Fruit fly (Drosophila melanogaster): ENCODE data around the gene CG9555.

The CG9555 gene

dm6 chr2L:8951184-8951934, 40.2 kb upstream of the CG9555 start, which contains the start of gene C1GalTA (continued):
- TF ChIP-seq fru (optimal IDR thresholded peaks at IDR 0.05) (no peak), CG7786 (GFP tag; optimal IDR thresholded peaks at IDR 0.05) (peak; percentile 37), ham (GFP tag; IDR thresholded peaks at IDR 0.05) (peak; percentile 86), peb (GFP tag; IDR thresholded peaks at IDR 0.05) (peak; percentile 90), CG17912 (GFP tag; optimal IDR thresholded peaks at IDR 0.05) (peak; percentile 61), ash1 (GFP tag; optimal IDR thresholded peaks at IDR 0.05) (no peak), CG3838 (GFP tag; optimal IDR thresholded peaks at IDR 0.05) (no peak), dpn (GFP tag; optimal IDR thresholded peaks at IDR 0.05) (peak; percentile 68 to 94), cwo (GFP tag; optimal IDR thresholded peaks at IDR 0.05) (peak; percentile 98), lbe (GFP tag; optimal IDR thresholded peaks at IDR 0.05) (peak; percentile 90), dm (GFP tag; optimal IDR thresholded peaks at IDR 0.05) (peak; percentile 55), CG2199 (GFP tag; IDR thresholded peaks at IDR 0.05) (peak; percentile 57; the same call in 1 of the 3 replicates), CG11085 (GFP tag; IDR thresholded peaks at IDR 0.05) (peak; percentile 93), CG7839 (tag; optimal IDR thresholded peaks at IDR 0.05) (peak; percentile 99), sima (GFP tag; optimal IDR thresholded peaks at IDR 0.05) (no peak), CG34376 (GFP tag; optimal IDR thresholded peaks at IDR 0.05) (peak; percentile 93), CG15269 (tag; optimal IDR thresholded peaks at IDR 0.05) (peak; percentile 99), CG18764 (GFP tag; optimal IDR thresholded peaks at IDR 0.05) (peak; percentile 94), kah (GFP tag; optimal IDR thresholded peaks at IDR 0.05) (peak; percentile 95), CG9876 (GFP tag; optimal IDR thresholded peaks at IDR 0.05) (no peak), CG30020 (tag; optimal IDR thresholded peaks at IDR 0.05) (peak; percentile 92), fd3F (GFP tag; optimal IDR thresholded peaks at IDR 0.05) (peak; percentile 97), B-H1 (GFP tag; IDR thresholded peaks at IDR 0.05) (peak; percentile 92), H2.0 (GFP tag; IDR thresholded peaks at IDR 0.05) (peak; percentile 91), CG1792 (GFP tag; optimal IDR thresholded peaks at IDR 0.05) (peak; percentile 0), CG12659 (GFP tag; optimal IDR thresholded peaks at IDR 0.05) (peak; percentile 99), MBD-R2 (GFP tag; IDR thresholded peaks at IDR 0.05) (peak; percentile 61; the same call in 1 of the 2 replicates), Dfd (GFP tag; optimal IDR thresholded peaks at IDR 0.05) (no peak), CG18599 (GFP tag; optimal IDR thresholded peaks at IDR 0.05) (peak; percentile 99), NfI (GFP tag; optimal IDR thresholded peaks at IDR 0.05) (peak; percentile 92), Max (GFP tag; optimal IDR thresholded peaks at IDR 0.05) (peak; percentile 90), tll (GFP tag; optimal IDR thresholded peaks at IDR 0.05) (peak in 1 of 2 experiments; percentile 51), Hand (GFP tag; optimal IDR thresholded peaks at IDR 0.05) (peak; percentile 98), row (GFP tag; IDR thresholded peaks at IDR 0.05) (peak; percentile 98), CG7963 (GFP tag; IDR thresholded peaks at IDR 0.05; ENCODE audit: partially characterized antibody) (no peak), Tbp (GFP tag; optimal IDR thresholded peaks at IDR 0.05) (no peak), CG17612 (GFP tag; IDR thresholded peaks at IDR 0.05) (peak; percentile 87), tgo (GFP tag; IDR thresholded peaks at IDR 0.05) (peak; percentile 98), CG5953 (GFP tag; IDR thresholded peaks at IDR 0.05) (peak; percentile 84; the same call in 1 of the 2 replicates), CG8089 (GFP tag; optimal IDR thresholded peaks at IDR 0.05) (peak; percentile 62), ase (GFP tag; IDR thresholded peaks at IDR 0.05) (peak; percentile 91), CG8281 (tag; optimal IDR thresholded peaks at IDR 0.05) (peak; percentile 90), Gsc (GFP tag; IDR thresholded peaks at IDR 0.05) (no peak), CG3281 (GFP tag; optimal IDR thresholded peaks at IDR 0.05) (peak; percentile 98), al (GFP tag; IDR thresholded peaks at IDR 0.05) (peak; percentile 93), CG4730 (GFP tag; IDR thresholded peaks at IDR 0.05) (peak; percentile 93), CG14860 (GFP tag; IDR thresholded peaks at IDR 0.05; ENCODE audit: partially characterized antibody) (no peak), HLHmδ (GFP tag; optimal IDR thresholded peaks at IDR 0.05) (no peak), Chrac-16 (GFP tag; optimal IDR thresholded peaks at IDR 0.05) (peak; percentile 93), CG12155 (GFP tag; optimal IDR thresholded peaks at IDR 0.05) (peak; percentile 93)

Measured in whole organism, embryonic.